Worm (Caenorhabditis elegans) whole organism, late embryonic: ENCODE measurements around the gene lgc-45.

ENCODE experiments used
- che-1 ChIP-seq: sonication (generic microtip); optimal IDR thresholded peaks from 2 replicates; lab custom pipeline; 2016; ENCODE audit warnings: mild to moderate bottlenecking, missing genetic modification characterization, missing compliant biosample characterization
- nhr-11 ChIP-seq: fragments of 150-350 bp; optimal IDR thresholded peaks from 2 replicates; lab custom pipeline; 2014; ENCODE audit warnings: missing biosample characterization, missing genetic modification characterization
- pat-9 ChIP-seq: fragments of 200-800 bp; sonication (Bioruptor generic); optimal IDR thresholded peaks from 2 replicates; lab custom pipeline; 2018; ENCODE audit warnings: mild to moderate bottlenecking, missing genetic modification characterization, moderate library complexity, missing compliant biosample characterization
- pha-4 ChIP-seq: fragments of 150-350 bp; optimal IDR thresholded peaks from 2 replicates; lab custom pipeline; 2018; ENCODE audit warnings: missing biosample characterization, missing genetic modification reagents, missing genetic modification characterization
- unc-86 ChIP-seq: sonication (generic microtip); optimal IDR thresholded peaks from 2 replicates; lab custom pipeline; 2016; ENCODE audit warnings: missing genetic modification characterization, missing compliant biosample characterization
- ztf-16 ChIP-seq: sonication (generic microtip); optimal IDR thresholded peaks from 2 replicates; lab custom pipeline; 2017; ENCODE audit warnings: missing genetic modification characterization, missing compliant biosample characterization

ce11 chrII:3573255-3573654 lies 16.0 kb downstream of the lgc-45 start, which contains the start of gene clec-130:
- TF ChIP-seq che-1: no peak
- no peak for TF ChIP-seq unc-86 (tag; lab: Kevin White, UChicago)
- TF ChIP-seq nhr-11 (tag; lab: Kevin White, UChicago): no peak
- no peak for TF ChIP-seq ztf-16 (tag; lab: Kevin White, UChicago)
- no peak for TF ChIP-seq pat-9 (tag; lab: Kevin White, UChicago)
- TF ChIP-seq pha-4 (tag; lab: Kevin White, UChicago): no peak
